Worm (Caenorhabditis elegans) whole organism, mixed stage, embryonic: ENCODE results near the gene rgs-11.

Experiments
- M03D4.4 ChIP-seq: sonication (generic microtip); optimal IDR thresholded peaks from 2 replicates; lab custom pipeline; 2017; ENCODE audit warnings: mild to moderate bottlenecking, missing genetic modification characterization, missing compliant biosample characterization
- bed-3 ChIP-seq: fragments of 200-800 bp; sonication (Bioruptor generic); optimal IDR thresholded peaks from 3 replicates; lab custom pipeline; 2018; ENCODE audit warnings: mild to moderate bottlenecking, missing genetic modification characterization, moderate library complexity, missing compliant biosample characterization
- ceh-39 ChIP-seq: fragments of 150-350 bp; optimal IDR thresholded peaks from 2 replicates; lab custom pipeline; 2014; ENCODE audit warnings: missing biosample characterization, missing genetic modification characterization
- ceh-43 ChIP-seq: fragments of 200-800 bp; sonication (Bioruptor generic); optimal IDR thresholded peaks from 2 replicates; lab custom pipeline; 2018; ENCODE audit warnings: mild to moderate bottlenecking, missing genetic modification characterization, moderate library complexity, missing compliant biosample characterization
- ces-1 ChIP-seq: fragments of 150-350 bp; optimal IDR thresholded peaks from 2 replicates; lab custom pipeline; 2014; ENCODE audit warnings: missing biosample characterization, missing genetic modification reagents, missing genetic modification characterization
- cnd-1 ChIP-seq: fragments of 200-800 bp; sonication (Bioruptor generic); optimal IDR thresholded peaks from 2 replicates; lab custom pipeline; 2018; ENCODE audit warnings: mild to moderate bottlenecking, missing genetic modification characterization, missing compliant biosample characterization
- elt-1 ChIP-seq: sonication (generic microtip); optimal IDR thresholded peaks from 2 replicates; lab custom pipeline; 2017; ENCODE audit warnings: missing genetic modification characterization, mild to moderate bottlenecking, missing compliant biosample characterization, antibody characterized with exemption, moderate library complexity, borderline replicate concordance; ENCODE audit not compliant: insufficient read depth
- elt-3 ChIP-seq: fragments of 150-350 bp; optimal IDR thresholded peaks from 2 replicates; lab custom pipeline; 2014; ENCODE audit warnings: missing biosample characterization, missing genetic modification characterization
- hlh-1 ChIP-seq: fragments of 150-350 bp; optimal IDR thresholded peaks from 2 replicates; lab custom pipeline; 2014; ENCODE audit warnings: missing biosample characterization, missing genetic modification reagents, missing genetic modification characterization
- lin-13 ChIP-seq: fragments of 150-350 bp; optimal IDR thresholded peaks from 2 replicates; lab custom pipeline; 2014; ENCODE audit warnings: missing biosample characterization, missing genetic modification characterization
- lin-32 ChIP-seq: fragments of 200-800 bp; sonication (Bioruptor generic); optimal IDR thresholded peaks from 2 replicates; lab custom pipeline; 2018; ENCODE audit warnings: mild to moderate bottlenecking, missing genetic modification characterization, missing compliant biosample characterization
- lsy-2 ChIP-seq: fragments of 150-350 bp; optimal IDR thresholded peaks from 2 replicates; lab custom pipeline; 2014; ENCODE audit warnings: missing biosample characterization, missing genetic modification characterization
- mab-5 ChIP-seq: fragments of 150-350 bp; optimal IDR thresholded peaks from 2 replicates; lab custom pipeline; 2014; ENCODE audit warnings: missing biosample characterization, missing genetic modification characterization
- mep-1 ChIP-seq: fragments of 150-350 bp; optimal IDR thresholded peaks from 2 replicates; lab custom pipeline; 2017; ENCODE audit warnings: missing biosample characterization, missing genetic modification reagents, missing genetic modification characterization, inconsistent platforms
- mls-2 ChIP-seq: sonication (generic microtip); optimal IDR thresholded peaks from 2 replicates; lab custom pipeline; 2016; ENCODE audit warnings: mild to moderate bottlenecking, missing genetic modification characterization, moderate library complexity, missing compliant biosample characterization
- nhr-12 ChIP-seq: fragments of 150-350 bp; optimal IDR thresholded peaks from 2 replicates; lab custom pipeline; 2014; ENCODE audit warnings: missing biosample characterization, missing genetic modification characterization
- nhr-2 ChIP-seq: fragments of 150-350 bp; optimal IDR thresholded peaks from 2 replicates; lab custom pipeline; 2014; ENCODE audit warnings: missing biosample characterization, missing genetic modification characterization
- nhr-237 ChIP-seq: fragments of 150-350 bp; optimal IDR thresholded peaks from 2 replicates; lab custom pipeline; 2014; ENCODE audit warnings: missing biosample characterization, missing genetic modification characterization
- nhr-28 ChIP-seq: fragments of 150-350 bp; optimal IDR thresholded peaks from 2 replicates; lab custom pipeline; 2014; ENCODE audit warnings: missing biosample characterization, missing genetic modification characterization
- nhr-76 ChIP-seq: sonication (generic microtip); optimal IDR thresholded peaks from 2 replicates; lab custom pipeline; 2017; ENCODE audit warnings: missing biosample characterization, missing genetic modification characterization
- pha-4 ChIP-seq: fragments of 150-350 bp; optimal IDR thresholded peaks from 2 replicates; lab custom pipeline; 2018; ENCODE audit warnings: missing biosample characterization, missing genetic modification reagents, missing genetic modification characterization
- sem-2 ChIP-seq: fragments of 200-800 bp; sonication (Bioruptor generic); optimal IDR thresholded peaks from 2 replicates; lab custom pipeline; 2018; ENCODE audit warnings: mild to moderate bottlenecking, missing genetic modification characterization, missing compliant biosample characterization
- snpc-4 ChIP-seq: fragments of 150-350 bp; optimal IDR thresholded peaks from 2 replicates; lab custom pipeline; 2014; ENCODE audit warnings: missing biosample characterization, missing genetic modification characterization
- sptf-1 ChIP-seq: sonication (generic microtip); optimal IDR thresholded peaks from 2 replicates; lab custom pipeline; 2017; ENCODE audit warnings: mild to moderate bottlenecking, missing genetic modification characterization, moderate library complexity, missing compliant biosample characterization
- tbx-8 ChIP-seq: fragments of 200-800 bp; sonication (Bioruptor generic); optimal IDR thresholded peaks from 2 replicates; lab custom pipeline; 2018; ENCODE audit warnings: mild to moderate bottlenecking, missing genetic modification characterization, moderate library complexity, missing compliant biosample characterization
- unc-120 ChIP-seq: sonication (generic microtip); optimal IDR thresholded peaks from 2 replicates; lab custom pipeline; 2017; ENCODE audit warnings: missing genetic modification characterization, missing compliant biosample characterization; ENCODE audit not compliant: poor library complexity, severe bottlenecking
- unc-39 ChIP-seq: fragments of 150-350 bp; optimal IDR thresholded peaks from 2 replicates; lab custom pipeline; 2014; ENCODE audit warnings: missing biosample characterization, missing genetic modification characterization
- unc-62 ChIP-seq: fragments of 150-350 bp; optimal IDR thresholded peaks from 2 replicates; lab custom pipeline; 2014; ENCODE audit warnings: missing biosample characterization, missing genetic modification reagents, missing genetic modification characterization
- zip-8 ChIP-seq: fragments of 150-350 bp; optimal IDR thresholded peaks from 2 replicates; lab custom pipeline; 2014; ENCODE audit warnings: missing biosample characterization, missing genetic modification characterization
- ztf-11 ChIP-seq: fragments of 150-350 bp; optimal IDR thresholded peaks from 2 replicates; lab custom pipeline; 2014; ENCODE audit warnings: missing biosample characterization, missing genetic modification characterization

Gene rgs-11

ce11 chrX:14964253-14964652 is at the start of gene rgs-11:
Gene rgs-11 (plus strand): TSS chrX:14964553.
- TF ChIP-seq lin-13 (tag; lab: Kevin White, UChicago) (no peak), nhr-237 (no peak), ceh-43 (GFP tag; lab: Kevin White, UChicago) (no peak), sem-2 (no peak), bed-3 (GFP tag; lab: Kevin White, UChicago) (no peak), mab-5 (tag; lab: Kevin White, UChicago) (no peak), elt-1 (tag; lab: Kevin White, UChicago) (no peak), mep-1 (tag; lab: Kevin White, UChicago) (no peak), unc-120 (tag; lab: Kevin White, UChicago) (no peak), cnd-1 (tag; lab: Kevin White, UChicago) (no peak), sptf-1 (tag; lab: Kevin White, UChicago) (no peak)

- TF ChIP-seq lin-32 (GFP tag; lab: Kevin White, UChicago), result no peak
- TF ChIP-seq lin-13 (tag; lab: Kevin White, UChicago), result no peak
- no peak for TF ChIP-seq nhr-28 (tag; lab: Kevin White, UChicago)
- TF ChIP-seq ceh-43 (GFP tag; lab: Kevin White, UChicago), result no peak
- TF ChIP-seq elt-3 (tag; lab: Kevin White, UChicago), result no peak
- TF ChIP-seq M03D4.4, result no peak
- TF ChIP-seq sem-2, result no peak
- no peak for TF ChIP-seq sptf-1 (tag; lab: Kevin White, UChicago)
- no peak for TF ChIP-seq hlh-1 (tag; lab: Kevin White, UChicago)
- no peak for TF ChIP-seq nhr-12 (tag; lab: Kevin White, UChicago)
- no peak for TF ChIP-seq ztf-11 (tag; lab: Kevin White, UChicago)
- no peak for TF ChIP-seq unc-39 (tag; lab: Kevin White, UChicago)
- TF ChIP-seq nhr-2, result no peak
- TF ChIP-seq tbx-8 (GFP tag; lab: Kevin White, UChicago), result no peak
- TF ChIP-seq mab-5 (tag; lab: Kevin White, UChicago), result no peak
- TF ChIP-seq zip-8 (tag; lab: Kevin White, UChicago), result no peak
- TF ChIP-seq unc-62, result no peak
- TF ChIP-seq lsy-2 (tag; lab: Kevin White, UChicago), result no peak
- no peak for TF ChIP-seq nhr-76 (tag; lab: Kevin White, UChicago)
These were observed 47.6 kb upstream of the rgs-11 start for ce11 chrX:14916767-14917166.

- TF ChIP-seq unc-39 (tag; lab: Kevin White, UChicago) (no peak), bed-3 (GFP tag; lab: Kevin White, UChicago) (no peak), hlh-1 (tag; lab: Kevin White, UChicago) (no peak), elt-1 (tag; lab: Kevin White, UChicago) (no peak), sptf-1 (tag; lab: Kevin White, UChicago) (no peak), mab-5 (tag; lab: Kevin White, UChicago) (no peak), mls-2 (tag; lab: Kevin White, UChicago) (no peak)
These were observed 45.8 kb upstream of the rgs-11 start, which contains the start of gene npr-40 for ce11 chrX:14918538-14918937. Gene npr-40 (plus strand): TSS chrX:14918838.

ce11 chrX:14920880-14921279 is 43.5 kb upstream of the rgs-11 start:
- TF ChIP-seq unc-62 (no peak), ztf-11 (tag; lab: Kevin White, UChicago) (no peak), ces-1 (no peak), sem-2 (no peak), nhr-237 (no peak), cnd-1 (tag; lab: Kevin White, UChicago) (no peak), pha-4 (tag; lab: Kevin White, UChicago) (no peak)

- no peak for TF ChIP-seq ceh-43 (GFP tag; lab: Kevin White, UChicago)
- no peak for TF ChIP-seq lin-32 (GFP tag; lab: Kevin White, UChicago)
- TF ChIP-seq hlh-1 (tag; lab: Kevin White, UChicago), result no peak
- TF ChIP-seq snpc-4 (tag; lab: Kevin White, UChicago), result no peak
These were observed 41.6 kb upstream of the rgs-11 start for ce11 chrX:14922758-14923157.

- TF ChIP-seq sptf-1 (tag; lab: Kevin White, UChicago) (no peak), tbx-8 (GFP tag; lab: Kevin White, UChicago) (no peak), ceh-39 (no peak)
- TF ChIP-seq, all 35 proteins: peak for 0
These were observed 35.5 kb upstream of the rgs-11 start, which contains the start of gene ntr-2 for ce11 chrX:14928854-14929253. Gene ntr-2 (minus strand): TSS chrX:14928954.
